Fruit fly (Drosophila melanogaster) whole organism, embryonic: ENCODE measurements around the gene Rab30.

Source experiments
- Bdp1 ChIP-seq: fragments of 200-800 bp; sonication (Bioruptor generic); optimal IDR thresholded peaks from 3 replicates; lab custom pipeline; 2016; ENCODE audit warnings: missing biosample characterization, missing genetic modification characterization
- CG10274 ChIP-seq: fragments of 200-800 bp; sonication (Bioruptor generic); optimal IDR thresholded peaks from 3 replicates; lab custom pipeline; 2017; ENCODE audit warnings: missing biosample characterization, mild to moderate bottlenecking, missing genetic modification characterization
- CG10543 ChIP-seq: fragments of 200-800 bp; sonication (Bioruptor generic); optimal IDR thresholded peaks from 3 replicates; lab custom pipeline; 2017; ENCODE audit warnings: missing biosample characterization, mild to moderate bottlenecking, missing genetic modification characterization, moderate library complexity
- CG11093 ChIP-seq: fragments of 200-800 bp; sonication (Bioruptor generic); IDR thresholded peaks from 3 replicates; pipeline ENCODE4 v1.3.6; 2022; ENCODE audit warnings: missing biosample characterization, missing genetic modification characterization
- CG12299 ChIP-seq: fragments of 200-800 bp; sonication (Bioruptor generic); optimal IDR thresholded peaks from 2 replicates; lab custom pipeline; 2018; ENCODE audit warnings: missing biosample characterization, mild to moderate bottlenecking, missing genetic modification characterization
- CG1233 ChIP-seq: fragments of 200-800 bp; sonication (Bioruptor generic); optimal IDR thresholded peaks from 4 replicates; lab custom pipeline; 2018; ENCODE audit warnings: missing biosample characterization, mild to moderate bottlenecking, missing genetic modification characterization
- CG12659 ChIP-seq: fragments of 200-800 bp; sonication (Bioruptor generic); optimal IDR thresholded peaks from 3 replicates; lab custom pipeline; 2017; ENCODE audit warnings: mild to moderate bottlenecking, missing biosample characterization, missing genetic modification reagents, missing genetic modification characterization
- CG13296 ChIP-seq: fragments of 200-800 bp; sonication (Bioruptor generic); optimal IDR thresholded peaks from 3 replicates; lab custom pipeline; 2018; ENCODE audit warnings: missing biosample characterization, mild to moderate bottlenecking, missing genetic modification characterization
- CG15601 ChIP-seq: fragments of 200-800 bp; sonication (Bioruptor generic); optimal IDR thresholded peaks from 3 replicates; lab custom pipeline; 2019; ENCODE audit warnings: missing biosample characterization, mild to moderate bottlenecking, missing genetic modification characterization, moderate library complexity
- CG17912 ChIP-seq: fragments of 200-800 bp; sonication (Bioruptor generic); optimal IDR thresholded peaks from 2 replicates; lab custom pipeline; 2018; ENCODE audit warnings: missing biosample characterization, mild to moderate bottlenecking, missing genetic modification characterization
- CG18476 ChIP-seq: fragments of 200-800 bp; sonication (Bioruptor generic); optimal IDR thresholded peaks from 2 replicates; lab custom pipeline; 2016; ENCODE audit warnings: missing biosample characterization, mild to moderate bottlenecking, missing genetic modification characterization
- CG18764 ChIP-seq: fragments of 200-800 bp; sonication (Bioruptor generic); optimal IDR thresholded peaks from 3 replicates; lab custom pipeline; 2016; ENCODE audit warnings: missing biosample characterization, missing genetic modification characterization
- CG2129 ChIP-seq: fragments of 200-800 bp; sonication (Bioruptor generic); IDR thresholded peaks from 2 replicates; pipeline ENCODE4 v1.3.6; 2022; ENCODE audit warnings: missing biosample characterization, missing genetic modification characterization; ENCODE audit not compliant: partially characterized antibody
- CG5953 ChIP-seq: fragments of 200-800 bp; sonication (Bioruptor generic); IDR thresholded peaks from 2 replicates; pipeline ENCODE4 v1.3.6; 2022; ENCODE audit warnings: missing biosample characterization, missing genetic modification characterization
- CG6854 ChIP-seq: fragments of 200-800 bp; sonication (Bioruptor generic); optimal IDR thresholded peaks from 3 replicates; lab custom pipeline; 2017; ENCODE audit warnings: missing biosample characterization, mild to moderate bottlenecking, missing genetic modification characterization
- CG7963 ChIP-seq: fragments of 200-800 bp; sonication (Bioruptor generic); IDR thresholded peaks from 3 replicates; pipeline ENCODE4 v1.3.6; 2022; ENCODE audit warnings: missing biosample characterization, missing genetic modification characterization; ENCODE audit not compliant: partially characterized antibody
- CG8290 ChIP-seq, 3 experiments: fragments of 200-800 bp; sonication (Bioruptor generic); optimal IDR thresholded peaks; 2 replicates each; lab custom pipeline; 2016 to 2019; ENCODE audit warnings: missing biosample characterization in 3 of 3, missing genetic modification characterization in 3 of 3, mild to moderate bottlenecking in 2 of 3, moderate library complexity in 1 of 3
- CG8359 ChIP-seq: fragments of 200-800 bp; sonication (Bioruptor generic); optimal IDR thresholded peaks from 2 replicates; lab custom pipeline; 2017; ENCODE audit warnings: missing biosample characterization, mild to moderate bottlenecking, missing genetic modification characterization, borderline replicate concordance
- CG9437 ChIP-seq: fragments of 200-800 bp; sonication (Bioruptor generic); optimal IDR thresholded peaks from 2 replicates; lab custom pipeline; 2018; ENCODE audit warnings: missing biosample characterization, mild to moderate bottlenecking, missing genetic modification characterization
- CG9609 ChIP-seq: fragments of 200-800 bp; sonication (Bioruptor generic); optimal IDR thresholded peaks from 3 replicates; lab custom pipeline; 2016; ENCODE audit warnings: missing biosample characterization, missing genetic modification characterization
- CG9876 ChIP-seq: fragments of 200-800 bp; sonication (Bioruptor generic); optimal IDR thresholded peaks from 2 replicates; lab custom pipeline; 2016; ENCODE audit warnings: missing biosample characterization, missing genetic modification characterization
- Elba2 ChIP-seq: fragments of 200-800 bp; sonication (Bioruptor generic); optimal IDR thresholded peaks from 3 replicates; lab custom pipeline; 2016; ENCODE audit warnings: missing biosample characterization, missing genetic modification characterization
- HHEX ChIP-seq: fragments of 200-800 bp; sonication (Bioruptor generic); optimal IDR thresholded peaks from 3 replicates; lab custom pipeline; 2017; ENCODE audit warnings: missing biosample characterization, mild to moderate bottlenecking, missing genetic modification characterization, missing genetic modification reagents
- HLH4C ChIP-seq: fragments of 200-800 bp; sonication (Bioruptor generic); IDR thresholded peaks from 3 replicates; pipeline ENCODE4 v1.3.6; 2022; ENCODE audit warnings: missing biosample characterization, missing genetic modification characterization; ENCODE audit not compliant: partially characterized antibody
- HmgD ChIP-seq: fragments of 200-800 bp; sonication (Bioruptor generic); optimal IDR thresholded peaks from 3 replicates; lab custom pipeline; 2016; ENCODE audit warnings: missing biosample characterization, missing genetic modification characterization
- Hr78 ChIP-seq, 2 experiments: fragments of 200-800 bp in 1 of 2; fragments of >200 bp in 1 of 2; sonication (Bioruptor generic) in 1 of 2; optimal IDR thresholded peaks; 2 replicates each; lab custom pipeline; 2017 to 2019; ENCODE audit warnings: missing biosample characterization in 2 of 2, missing genetic modification characterization in 2 of 2, mild to moderate bottlenecking in 1 of 2, moderate library complexity in 1 of 2
- Max ChIP-seq: fragments of 200-800 bp; sonication (Bioruptor generic); optimal IDR thresholded peaks from 2 replicates; lab custom pipeline; 2016; ENCODE audit warnings: missing biosample characterization, mild to moderate bottlenecking, missing genetic modification characterization
- Myb ChIP-seq: fragments of 200-800 bp; sonication (Bioruptor generic); optimal IDR thresholded peaks from 2 replicates; lab custom pipeline; 2016; ENCODE audit warnings: missing biosample characterization, missing genetic modification characterization
- Ptx1 ChIP-seq: fragments of 200-800 bp; sonication (Bioruptor generic); IDR thresholded peaks from 2 replicates; pipeline ENCODE4 v1.3.6; 2022; ENCODE audit warnings: missing biosample characterization, missing genetic modification characterization
- Tbp ChIP-seq: fragments of >200 bp; optimal IDR thresholded peaks from 2 replicates; lab custom pipeline; 2018; ENCODE audit warnings: missing biosample characterization, missing genetic modification characterization
- cad ChIP-seq: fragments of >200 bp; optimal IDR thresholded peaks from 2 replicates; lab custom pipeline; 2017; ENCODE audit warnings: missing biosample characterization, missing genetic modification characterization
- crp ChIP-seq, 2 experiments: fragments of 200-800 bp; sonication (Bioruptor generic); optimal IDR thresholded peaks; 2 replicates in 1 of 2; 3 replicates in 1 of 2; lab custom pipeline; 2017; ENCODE audit warnings: missing biosample characterization in 2 of 2, missing genetic modification characterization in 2 of 2, mild to moderate bottlenecking in 1 of 2, moderate library complexity in 1 of 2
- danr ChIP-seq: fragments of 200-800 bp; sonication (Bioruptor generic); IDR thresholded peaks from 2 replicates; pipeline ENCODE4 v1.3.6; 2022; ENCODE audit warnings: missing biosample characterization, missing genetic modification characterization
- dmrt11E ChIP-seq: fragments of 200-800 bp; sonication (Bioruptor generic); optimal IDR thresholded peaks from 3 replicates; lab custom pipeline; 2018; ENCODE audit warnings: missing biosample characterization, mild to moderate bottlenecking, missing genetic modification characterization, moderate library complexity
- ems ChIP-seq: fragments of 200-800 bp; sonication (Bioruptor generic); optimal IDR thresholded peaks from 3 replicates; lab custom pipeline; 2016; ENCODE audit warnings: missing biosample characterization, missing genetic modification characterization
- fd96Cb ChIP-seq: fragments of 200-800 bp; sonication (Bioruptor generic); optimal IDR thresholded peaks from 2 replicates; lab custom pipeline; 2018; ENCODE audit warnings: missing biosample characterization, mild to moderate bottlenecking, missing genetic modification characterization, moderate library complexity
- ftz-f1 ChIP-seq: fragments of 200-800 bp; sonication (Bioruptor generic); optimal IDR thresholded peaks from 2 replicates; lab custom pipeline; 2016; ENCODE audit warnings: missing biosample characterization, missing genetic modification characterization
- fu2 ChIP-seq: fragments of 200-800 bp; sonication (Bioruptor generic); optimal IDR thresholded peaks from 2 replicates; lab custom pipeline; 2016; ENCODE audit warnings: missing biosample characterization, missing genetic modification characterization
- gem ChIP-seq: fragments of 200-800 bp; sonication (Bioruptor generic); optimal IDR thresholded peaks from 2 replicates; lab custom pipeline; 2019; ENCODE audit warnings: missing biosample characterization, mild to moderate bottlenecking, missing genetic modification characterization, moderate library complexity
- her ChIP-seq: fragments of 200-800 bp; sonication (Bioruptor generic); optimal IDR thresholded peaks from 2 replicates; lab custom pipeline; 2016; ENCODE audit warnings: missing biosample characterization, missing genetic modification characterization
- hth ChIP-seq: fragments of >200 bp; optimal IDR thresholded peaks from 2 replicates; lab custom pipeline; 2017; ENCODE audit warnings: inconsistent platforms
- ind ChIP-seq: fragments of 200-800 bp; sonication (Bioruptor generic); optimal IDR thresholded peaks from 3 replicates; lab custom pipeline; 2016; ENCODE audit warnings: missing biosample characterization, missing genetic modification characterization
- nerfin-1 ChIP-seq: fragments of 200-800 bp; sonication (Bioruptor generic); optimal IDR thresholded peaks from 3 replicates; lab custom pipeline; 2019; ENCODE audit warnings: missing biosample characterization, mild to moderate bottlenecking, missing genetic modification characterization, moderate library complexity
- pho ChIP-seq: fragments of 200-800 bp; sonication (Bioruptor generic); optimal IDR thresholded peaks from 2 replicates; lab custom pipeline; 2016; ENCODE audit warnings: missing biosample characterization, missing genetic modification characterization
- pzg ChIP-seq: fragments of 200-800 bp; sonication (Bioruptor generic); optimal IDR thresholded peaks from 3 replicates; lab custom pipeline; 2018; ENCODE audit warnings: missing biosample characterization, mild to moderate bottlenecking, missing genetic modification characterization, moderate library complexity
- salm ChIP-seq: fragments of 200-800 bp; sonication (Bioruptor generic); optimal IDR thresholded peaks from 2 replicates; lab custom pipeline; 2018; ENCODE audit warnings: missing biosample characterization, mild to moderate bottlenecking, missing genetic modification characterization
- tll ChIP-seq, 2 experiments: fragments of 200-800 bp in 1 of 2; fragments of >200 bp in 1 of 2; sonication (Bioruptor generic) in 1 of 2; optimal IDR thresholded peaks; 2 replicates each; lab custom pipeline; 2017 to 2019; ENCODE audit warnings: missing biosample characterization in 2 of 2, missing genetic modification characterization in 2 of 2, mild to moderate bottlenecking in 1 of 2, moderate library complexity in 1 of 2
- zf30C ChIP-seq: fragments of 200-800 bp; sonication (Bioruptor generic); optimal IDR thresholded peaks from 3 replicates; lab custom pipeline; 2018; ENCODE audit warnings: missing biosample characterization, mild to moderate bottlenecking, missing genetic modification characterization

Gene Rab30

dm6 chr2L:7056189-7056926 lies 24.0 kb upstream of the Rab30 start, which contains the start of gene Mnn1 (continued):
- peak; percentile 34 for TF ChIP-seq CG9609 (GFP tag; lab: Kevin White, UChicago)
- TF ChIP-seq pho (GFP tag; lab: Kevin White, UChicago): peak; percentile 24
- no peak for TF ChIP-seq salm (tag; lab: Kevin White, UChicago)
- no peak for TF ChIP-seq hth (lab: Kevin White, UChicago)
- TF ChIP-seq CG10543: peak; percentile 68
- TF ChIP-seq fu2 (GFP tag; lab: Kevin White, UChicago): no peak
- peak; percentile 98 for TF ChIP-seq pzg (GFP tag; lab: Kevin White, UChicago)
- TF ChIP-seq CG5953 (GFP tag; lab: Robert Waterston, UW): no peak
- TF ChIP-seq CG9437 (GFP tag; lab: Kevin White, UChicago): no peak
- peak; percentile 29 for TF ChIP-seq ind (GFP tag; lab: Kevin White, UChicago)
- TF ChIP-seq fd96Cb (tag; lab: Kevin White, UChicago): no peak
- TF ChIP-seq Ptx1: no peak
- no peak for TF ChIP-seq gem (tag; lab: Kevin White, UChicago)
- peak; percentile 13 for TF ChIP-seq CG15601 (tag; lab: Kevin White, UChicago)
- TF ChIP-seq CG11093 (GFP tag; lab: Robert Waterston, UW): no peak
- TF ChIP-seq tll (GFP tag; optimal IDR thresholded peaks at IDR 0.05; lab: Kevin White, UChicago): peak in 1 of 2 experiments; percentile 49
- TF ChIP-seq CG18476 (GFP tag; lab: Kevin White, UChicago): no peak
- TF ChIP-seq CG10274 (GFP tag; lab: Kevin White, UChicago): no peak
- peak; percentile 64 for TF ChIP-seq ftz-f1 (GFP tag; lab: Kevin White, UChicago)
- peak in 1 of 2 experiments; percentile 55 for TF ChIP-seq crp (GFP tag; optimal IDR thresholded peaks at IDR 0.05; lab: Kevin White, UChicago)
- no peak for TF ChIP-seq CG12299 (tag; lab: Kevin White, UChicago)
- TF ChIP-seq danr (GFP tag; lab: Robert Waterston, UW): no peak
- peak; percentile 64 for TF ChIP-seq her
- TF ChIP-seq CG12659 (GFP tag; lab: Kevin White, UChicago): peak; percentile 71
- peak; percentile 17 for TF ChIP-seq Bdp1
- TF ChIP-seq ems (GFP tag; lab: Kevin White, UChicago): peak; percentile 65
- TF ChIP-seq HLH4C (GFP tag; lab: Robert Waterston, UW): no peak
- TF ChIP-seq Myb: peak; percentile 69
- no peak for TF ChIP-seq CG6854 (GFP tag; lab: Kevin White, UChicago)
- TF ChIP-seq CG8290 (GFP tag; optimal IDR thresholded peaks at IDR 0.05; lab: Kevin White, UChicago): no peak
- no peak for TF ChIP-seq CG8290 (tag; optimal IDR thresholded peaks at IDR 0.05; lab: Kevin White, UChicago)
- peak; percentile 34 for TF ChIP-seq CG18764 (GFP tag; lab: Kevin White, UChicago)
- TF ChIP-seq cad: no peak
- TF ChIP-seq CG17912 (GFP tag; lab: Kevin White, UChicago): peak; percentile 34
- no peak for TF ChIP-seq CG2129 (GFP tag; lab: Robert Waterston, UW)
- no peak for TF ChIP-seq CG7963 (GFP tag; lab: Robert Waterston, UW)
- no peak for TF ChIP-seq CG13296 (GFP tag; lab: Kevin White, UChicago)
- TF ChIP-seq HmgD: peak; percentile 52
- TF ChIP-seq HHEX (GFP tag; lab: Kevin White, UChicago): no peak
- no peak for TF ChIP-seq CG9876
- TF ChIP-seq Tbp (GFP tag; lab: Kevin White, UChicago): no peak
- peak; percentile 3 for TF ChIP-seq dmrt11E
- no peak for TF ChIP-seq Hr78 (GFP tag; optimal IDR thresholded peaks at IDR 0.05; lab: Kevin White, UChicago)
- TF ChIP-seq CG8359 (GFP tag; lab: Kevin White, UChicago): no peak
- peak; percentile 97 for TF ChIP-seq nerfin-1
- peak; percentile 93 for TF ChIP-seq Max (GFP tag; lab: Kevin White, UChicago)
- TF ChIP-seq CG1233 (GFP tag; lab: Kevin White, UChicago): peak; percentile 39
- peak; percentile 6 for TF ChIP-seq zf30C (GFP tag; lab: Kevin White, UChicago)
- peak; percentile 96 for TF ChIP-seq Elba2
